Fruit fly (Drosophila melanogaster) whole organism, embryonic: ENCODE measurements around the gene Cyfip.

Experiments
- Awh ChIP-seq: fragments of 200-800 bp; sonication (Bioruptor generic); IDR thresholded peaks from 2 replicates; pipeline ENCODE4, ENCODE4 v1.3.6; 2022; ENCODE audit warnings: missing biosample characterization, missing genetic modification characterization
- CG10959 ChIP-seq: fragments of 200-800 bp; sonication (Bioruptor generic); IDR thresholded peaks from 2 replicates; pipeline ENCODE4 v1.3.6; 2022; ENCODE audit warnings: missing biosample characterization, missing genetic modification characterization
- CG13424 ChIP-seq: fragments of 200-800 bp; sonication (Bioruptor generic); optimal IDR thresholded peaks from 2 replicates; lab custom pipeline; 2019; ENCODE audit warnings: missing biosample characterization, mild to moderate bottlenecking, missing genetic modification characterization, moderate library complexity
- CG13624 ChIP-seq: fragments of 200-800 bp; sonication (Bioruptor generic); optimal IDR thresholded peaks from 2 replicates; lab custom pipeline; 2016; ENCODE audit warnings: missing biosample characterization, missing genetic modification characterization
- CG17359 ChIP-seq: fragments of 200-800 bp; sonication (Bioruptor generic); optimal IDR thresholded peaks from 3 replicates; lab custom pipeline; 2018; ENCODE audit warnings: missing biosample characterization, mild to moderate bottlenecking, missing genetic modification characterization, moderate library complexity
- CG18619 ChIP-seq: fragments of 200-800 bp; sonication (Bioruptor generic); optimal IDR thresholded peaks from 3 replicates; lab custom pipeline; 2017; ENCODE audit warnings: missing biosample characterization, mild to moderate bottlenecking, missing genetic modification characterization
- CG2116 ChIP-seq: fragments of 200-800 bp; sonication (Bioruptor generic); optimal IDR thresholded peaks from 3 replicates; lab custom pipeline; 2018; ENCODE audit warnings: missing biosample characterization, mild to moderate bottlenecking, missing genetic modification characterization
- CG2889 ChIP-seq: fragments of 200-800 bp; sonication (Bioruptor generic); IDR thresholded peaks from 3 replicates; pipeline ENCODE4 v1.3.6; 2022; ENCODE audit warnings: missing biosample characterization, missing genetic modification characterization
- CG30403 ChIP-seq: fragments of 200-800 bp; sonication (Bioruptor generic); optimal IDR thresholded peaks from 3 replicates; lab custom pipeline; 2016; ENCODE audit warnings: missing biosample characterization, missing genetic modification characterization
- CG31365 ChIP-seq: fragments of 200-800 bp; sonication (Bioruptor generic); optimal IDR thresholded peaks from 2 replicates; lab custom pipeline; 2018; ENCODE audit warnings: missing biosample characterization, mild to moderate bottlenecking, missing genetic modification characterization
- CG4424 ChIP-seq: fragments of 200-800 bp; sonication (Bioruptor generic); optimal IDR thresholded peaks from 3 replicates; lab custom pipeline; 2016; ENCODE audit warnings: missing biosample characterization, missing genetic modification characterization
- CG6765 ChIP-seq: fragments of 200-800 bp; sonication (Bioruptor generic); optimal IDR thresholded peaks from 3 replicates; lab custom pipeline; 2017; ENCODE audit warnings: missing biosample characterization, mild to moderate bottlenecking, missing genetic modification characterization
- CG7556 ChIP-seq: fragments of 200-800 bp; sonication (Bioruptor generic); optimal IDR thresholded peaks from 2 replicates; lab custom pipeline; 2017; ENCODE audit warnings: missing biosample characterization, mild to moderate bottlenecking, missing genetic modification characterization
- CG8944 ChIP-seq: fragments of 200-800 bp; sonication (Bioruptor generic); optimal IDR thresholded peaks from 3 replicates; lab custom pipeline; 2016; ENCODE audit warnings: missing biosample characterization, missing genetic modification characterization
- CG9727 ChIP-seq: fragments of 200-800 bp; sonication (Bioruptor generic); optimal IDR thresholded peaks from 3 replicates; lab custom pipeline; 2017; ENCODE audit warnings: missing biosample characterization, mild to moderate bottlenecking, missing genetic modification characterization
- CG9817 ChIP-seq: fragments of 200-800 bp; sonication (Bioruptor generic); optimal IDR thresholded peaks from 2 replicates; lab custom pipeline; 2018; ENCODE audit warnings: missing biosample characterization, mild to moderate bottlenecking, missing genetic modification characterization, moderate library complexity
- D19A ChIP-seq: fragments of 200-800 bp; optimal IDR thresholded peaks from 3 replicates; lab custom pipeline; 2019; ENCODE audit warnings: missing biosample characterization, mild to moderate bottlenecking, missing genetic modification characterization, moderate library complexity
- Deaf1 ChIP-seq: fragments of 200-800 bp; optimal IDR thresholded peaks from 3 replicates; lab custom pipeline; 2019; ENCODE audit warnings: missing biosample characterization, mild to moderate bottlenecking, missing genetic modification characterization, moderate library complexity
- Fer3 ChIP-seq: fragments of 200-800 bp; sonication (Bioruptor generic); optimal IDR thresholded peaks from 2 replicates; lab custom pipeline; 2018; ENCODE audit warnings: missing biosample characterization, mild to moderate bottlenecking, missing genetic modification characterization, moderate library complexity
- HLH3B ChIP-seq: fragments of 200-800 bp; sonication (Bioruptor generic); IDR thresholded peaks from 2 replicates; pipeline ENCODE4 v1.3.6; 2022; ENCODE audit warnings: missing biosample characterization, missing genetic modification characterization
- NFAT ChIP-seq: fragments of 200-800 bp; sonication (Bioruptor generic); IDR thresholded peaks from 2 replicates; pipeline ENCODE4 v1.3.6; 2022; ENCODE audit warnings: missing biosample characterization, missing genetic modification characterization
- al ChIP-seq: fragments of 200-800 bp; sonication (Bioruptor generic); IDR thresholded peaks from 2 replicates; pipeline ENCODE4 v1.3.6; 2022; ENCODE audit warnings: missing biosample characterization, missing genetic modification characterization
- bcd ChIP-seq: fragments of 200-800 bp; sonication (Bioruptor generic); optimal IDR thresholded peaks from 2 replicates; lab custom pipeline; 2017; ENCODE audit warnings: missing biosample characterization, mild to moderate bottlenecking, missing genetic modification characterization
- cas ChIP-seq: fragments of 200-800 bp; sonication (Bioruptor generic); IDR thresholded peaks from 2 replicates; pipeline ENCODE4 v1.3.6; 2022; ENCODE audit warnings: missing biosample characterization, missing genetic modification characterization
- caup ChIP-seq: fragments of 200-800 bp; sonication (Bioruptor generic); optimal IDR thresholded peaks from 3 replicates; lab custom pipeline; 2017; ENCODE audit warnings: missing biosample characterization, mild to moderate bottlenecking, missing genetic modification characterization, moderate library complexity; ENCODE audit not compliant: severe bottlenecking
- chif ChIP-seq, 2 experiments: fragments of 200-800 bp; sonication (Bioruptor generic); optimal IDR thresholded peaks; 3 replicates each; lab custom pipeline; 2016; ENCODE audit warnings: missing biosample characterization in 2 of 2, missing genetic modification characterization in 2 of 2
- corto ChIP-seq: fragments of 200-800 bp; sonication (Bioruptor generic); optimal IDR thresholded peaks from 2 replicates; lab custom pipeline; 2016; ENCODE audit warnings: missing biosample characterization, mild to moderate bottlenecking, missing genetic modification characterization, moderate library complexity
- cwo ChIP-seq: fragments of 200-800 bp; sonication (Bioruptor generic); optimal IDR thresholded peaks from 3 replicates; lab custom pipeline; 2017; ENCODE audit warnings: missing biosample characterization, missing genetic modification characterization, mild to moderate bottlenecking, moderate library complexity, missing genetic modification reagents
- eve ChIP-seq, 2 experiments: fragments of >200 bp; optimal IDR thresholded peaks; 2 replicates each; lab custom pipeline; 2017; ENCODE audit warnings: missing biosample characterization in 2 of 2, missing genetic modification characterization in 2 of 2
- ftz-f1 ChIP-seq: fragments of 200-800 bp; sonication (Bioruptor generic); optimal IDR thresholded peaks from 2 replicates; lab custom pipeline; 2016; ENCODE audit warnings: missing biosample characterization, missing genetic modification characterization
- gem ChIP-seq: fragments of 200-800 bp; sonication (Bioruptor generic); optimal IDR thresholded peaks from 2 replicates; lab custom pipeline; 2019; ENCODE audit warnings: missing biosample characterization, mild to moderate bottlenecking, missing genetic modification characterization, moderate library complexity
- lab ChIP-seq: fragments of 200-800 bp; sonication (Bioruptor generic); optimal IDR thresholded peaks from 3 replicates; lab custom pipeline; 2017; ENCODE audit warnings: missing biosample characterization, missing genetic modification characterization, mild to moderate bottlenecking, moderate library complexity, missing genetic modification reagents
- lbe ChIP-seq: fragments of 200-800 bp; sonication (Bioruptor generic); optimal IDR thresholded peaks from 2 replicates; lab custom pipeline; 2016; ENCODE audit warnings: missing biosample characterization, mild to moderate bottlenecking, missing genetic modification characterization
- lmd ChIP-seq: fragments of 200-800 bp; sonication (Bioruptor generic); IDR thresholded peaks from 2 replicates; pipeline ENCODE4 v1.3.6; 2022; ENCODE audit warnings: missing biosample characterization, missing genetic modification characterization
- nom ChIP-seq: fragments of 200-800 bp; sonication (Bioruptor generic); optimal IDR thresholded peaks from 2 replicates; lab custom pipeline; 2017; ENCODE audit warnings: missing biosample characterization, missing genetic modification characterization, mild to moderate bottlenecking, moderate library complexity, missing genetic modification reagents
- oc ChIP-seq: fragments of 200-800 bp; sonication (Bioruptor generic); optimal IDR thresholded peaks from 2 replicates; lab custom pipeline; 2018; ENCODE audit warnings: missing biosample characterization, mild to moderate bottlenecking, missing genetic modification characterization, moderate library complexity
- pnt ChIP-seq: fragments of 200-800 bp; sonication (Bioruptor generic); optimal IDR thresholded peaks from 3 replicates; lab custom pipeline; 2016; ENCODE audit warnings: missing biosample characterization, missing genetic modification characterization
- psq ChIP-seq: fragments of 200-800 bp; sonication (Bioruptor generic); optimal IDR thresholded peaks from 2 replicates; lab custom pipeline; 2017; ENCODE audit warnings: missing biosample characterization, missing genetic modification characterization
- pum ChIP-seq: fragments of 200-800 bp; sonication (Bioruptor generic); optimal IDR thresholded peaks from 2 replicates; lab custom pipeline; 2016; ENCODE audit warnings: missing biosample characterization, missing genetic modification characterization
- schlank ChIP-seq: fragments of 200-800 bp; sonication (Bioruptor generic); optimal IDR thresholded peaks from 2 replicates; lab custom pipeline; 2018; ENCODE audit warnings: missing biosample characterization, mild to moderate bottlenecking, missing genetic modification characterization
- sqz ChIP-seq: fragments of 200-800 bp; sonication (Bioruptor generic); optimal IDR thresholded peaks from 3 replicates; lab custom pipeline; 2018; ENCODE audit warnings: missing biosample characterization, mild to moderate bottlenecking, missing genetic modification characterization
- ttk ChIP-seq: fragments of 200-800 bp; sonication (Bioruptor generic); IDR thresholded peaks from 2 replicates; pipeline ENCODE4 v2.1.2; 2022; ENCODE audit warnings: missing biosample characterization, missing genetic modification characterization
- tup ChIP-seq: fragments of 200-800 bp; sonication (Bioruptor generic); optimal IDR thresholded peaks from 2 replicates; lab custom pipeline; 2016; ENCODE audit warnings: missing biosample characterization, mild to moderate bottlenecking, missing genetic modification characterization, moderate library complexity
- zen ChIP-seq: fragments of 200-800 bp; sonication (Bioruptor generic); optimal IDR thresholded peaks from 3 replicates; lab custom pipeline; 2018; ENCODE audit warnings: missing biosample characterization, mild to moderate bottlenecking, missing genetic modification characterization, moderate library complexity

The Cyfip gene

DNA sequence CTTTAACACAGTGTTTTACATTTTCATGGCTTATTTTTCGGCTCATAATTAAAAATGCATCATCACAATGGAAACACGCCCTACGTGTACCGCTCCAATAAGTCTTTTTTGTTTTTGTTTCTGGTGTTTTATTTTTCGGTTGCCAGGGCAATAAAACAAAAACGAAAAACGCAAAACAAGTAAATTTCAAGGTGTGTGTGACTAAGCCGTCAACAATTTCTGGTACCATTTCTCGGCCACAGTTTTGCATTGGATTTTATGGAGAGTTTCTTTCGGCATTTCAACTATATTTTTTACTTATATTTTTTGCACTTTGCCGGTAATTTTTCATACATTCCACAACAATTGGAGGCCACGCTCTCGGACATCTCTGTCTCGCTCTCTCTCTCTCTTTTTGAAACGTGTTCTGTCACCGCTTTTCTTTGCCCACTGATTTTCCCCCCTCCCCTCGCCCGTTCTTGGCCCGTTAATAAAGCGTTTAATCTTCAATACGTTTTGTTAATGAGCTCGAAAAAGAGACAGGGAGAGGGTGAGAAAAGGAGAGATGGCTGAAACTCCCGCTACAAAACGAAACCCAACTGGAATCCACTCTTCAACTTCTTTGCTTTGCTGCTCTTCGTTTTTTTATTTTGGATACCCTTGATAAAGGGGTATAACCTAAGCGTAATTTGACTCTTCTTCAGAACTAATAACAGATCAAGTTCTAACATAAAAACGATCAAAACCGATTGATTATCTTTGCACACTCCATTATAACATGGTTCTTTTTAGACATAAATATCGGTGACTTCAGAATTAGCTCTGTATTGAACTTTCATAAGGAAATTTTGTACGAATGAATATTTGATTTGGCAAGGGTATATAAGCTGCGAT lies 39.8 kb upstream of the Cyfip start (continued):
- TF ChIP-seq cas (GFP tag; lab: Robert Waterston, UW), result no peak
- peak; percentile 58 for TF ChIP-seq gem (tag; lab: Kevin White, UChicago)
- TF ChIP-seq CG31365 (tag; lab: Kevin White, UChicago), result no peak
- TF ChIP-seq zen, result no peak
- no peak for TF ChIP-seq al
- TF ChIP-seq oc (tag; lab: Kevin White, UChicago), result no peak
- peak; percentile 44 for TF ChIP-seq sqz (GFP tag; lab: Kevin White, UChicago)
- peak; percentile 70 for TF ChIP-seq nom (GFP tag; lab: Kevin White, UChicago)
- no peak for TF ChIP-seq schlank (tag; lab: Kevin White, UChicago)
- TF ChIP-seq Awh (GFP tag; lab: Robert Waterston, UW), result peak; percentile 69
- TF ChIP-seq CG9727 (GFP tag; lab: Kevin White, UChicago), result peak; percentile 6
- TF ChIP-seq lbe, result peak; percentile 10
- peak; percentile 3 for TF ChIP-seq Fer3 (tag; lab: Kevin White, UChicago)
- TF ChIP-seq CG17359 (tag; lab: Kevin White, UChicago), result peak; percentile 41
- peak; percentile 29 for TF ChIP-seq CG13624 (GFP tag; lab: Kevin White, UChicago)
- no peak for TF ChIP-seq lmd (GFP tag; lab: Robert Waterston, UW)
- TF ChIP-seq CG7556, result peak; percentile 26
- TF ChIP-seq CG8944 (GFP tag; lab: Kevin White, UChicago), result no peak
- peak; percentile 25 for TF ChIP-seq pnt
- TF ChIP-seq pum (GFP tag; lab: Kevin White, UChicago), result peak; percentile 20
- peak; percentile 17 for TF ChIP-seq CG13424 (tag; lab: Kevin White, UChicago)
- TF ChIP-seq CG6765 (GFP tag; lab: Kevin White, UChicago), result peak; percentile 15
- no peak for TF ChIP-seq CG18619 (GFP tag; lab: Kevin White, UChicago)
- peak; percentile 4 for TF ChIP-seq corto (GFP tag; lab: Kevin White, UChicago)
- no peak for TF ChIP-seq ftz-f1 (GFP tag; lab: Kevin White, UChicago)
- TF ChIP-seq psq (GFP tag; lab: Kevin White, UChicago), result peak; percentile 51
- no peak for TF ChIP-seq CG2116 (GFP tag; lab: Kevin White, UChicago)
- TF ChIP-seq CG9817 (tag; lab: Kevin White, UChicago), result peak; percentile 5
- TF ChIP-seq CG30403 (GFP tag; lab: Kevin White, UChicago), result peak; percentile 45
- peak in 1 of 2 experiments; percentile 68 for TF ChIP-seq eve (GFP tag; optimal IDR thresholded peaks at IDR 0.05; lab: Kevin White, UChicago)
- TF ChIP-seq D19A, result peak; percentile 84
- TF ChIP-seq bcd (GFP tag; lab: Kevin White, UChicago), result peak; percentile 39
- peak; percentile 18 for TF ChIP-seq cwo
- no peak for TF ChIP-seq Deaf1 (tag; lab: Kevin White, UChicago)
- TF ChIP-seq HLH3B, result 0 out of 2 replicates have a peak, but pooled peaks have one; percentile 15
- peak; percentile 8 for TF ChIP-seq caup (GFP tag; lab: Kevin White, UChicago)
- no peak for TF ChIP-seq ttk (GFP tag; lab: Robert Waterston, UW)
- TF ChIP-seq NFAT, result no peak
- no peak for TF ChIP-seq CG2889 (GFP tag; lab: Robert Waterston, UW)
- TF ChIP-seq CG10959 (GFP tag; lab: Robert Waterston, UW), result no peak
- TF ChIP-seq tup (GFP tag; lab: Kevin White, UChicago), result no peak
- peak; percentile 17 for TF ChIP-seq lab (GFP tag; lab: Kevin White, UChicago)
- TF ChIP-seq CG4424, result peak; percentile 11
- peak in 1 of 2 experiments; percentile 28 for TF ChIP-seq chif (GFP tag; optimal IDR thresholded peaks at IDR 0.05; lab: Kevin White, UChicago)
- TF ChIP-seq, all 482 proteins: peak for 69
